Worm (Caenorhabditis elegans): ENCODE measurements around the gene C36C9.11.
"Not testable (repeated sequence)": the region's sequence is repeated elsewhere in the genome, so short reads cannot be mapped to it uniquely, and the experiment has no call there.

C36C9.11 gene

ce11 chrX:1687079-1687478, at the start of gene C36C9.11:
TSS of gene C36C9.11 (plus strand) at chrX:1687379.
- not testable (repeated sequence) for TF ChIP-seq T22C8.4 (GFP tag; IDR thresholded peaks at IDR 0.05); ztf-29 (GFP tag; IDR thresholded peaks at IDR 0.05); ref-1 (GFP tag; conservative IDR thresholded peaks at IDR 0.05)

- TF ChIP-seq ztf-23 (GFP tag; IDR thresholded peaks at IDR 0.05) (no peak), klf-2 (GFP tag; conservative IDR thresholded peaks at IDR 0.05) (no peak), flt-1 (GFP tag; IDR thresholded peaks at IDR 0.05) (no peak), tab-1 (GFP tag; IDR thresholded peaks at IDR 0.05) (no peak), ref-1 (GFP tag; conservative IDR thresholded peaks at IDR 0.05) (no peak), T22C8.4 (GFP tag; IDR thresholded peaks at IDR 0.05) (no peak), cog-1 (tag; optimal IDR thresholded peaks at IDR 0.05) (no peak), med-1 (GFP tag; optimal IDR thresholded peaks at IDR 0.05; ENCODE audit: insufficient read depth) (no peak), ztf-29 (GFP tag; IDR thresholded peaks at IDR 0.05) (no peak)
These were observed 43.6 kb upstream of the C36C9.11 start for ce11 chrX:1643442-1644096.

DNA sequence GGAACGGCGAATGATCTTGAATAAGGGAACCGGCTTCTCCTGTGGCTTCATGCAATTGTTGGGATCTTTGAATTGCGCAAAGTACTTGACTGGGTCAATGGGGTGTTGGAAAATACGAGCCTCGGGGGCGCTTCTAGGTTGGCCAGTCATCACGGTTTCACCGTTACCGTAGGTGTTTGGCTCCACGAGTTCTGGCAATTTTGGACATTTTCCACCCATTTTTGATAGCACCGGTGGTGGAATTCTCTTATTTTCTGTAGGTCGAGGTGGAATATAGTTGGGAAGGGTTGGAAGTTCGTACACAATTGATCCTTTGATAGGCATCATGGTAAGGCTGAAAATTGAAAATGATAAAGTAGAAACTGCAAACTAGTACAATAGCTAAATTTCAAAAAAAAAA, 35.5 kb upstream of the C36C9.11 start, which contains the start of gene ZK380.4:
ZK380.4 (minus strand) TSS at position 327 of the 400 bp plus-strand sequence.
- TF ChIP-seq tab-1 (GFP tag; IDR thresholded peaks at IDR 0.05), result no peak
- no peak for TF ChIP-seq ztf-29 (GFP tag; IDR thresholded peaks at IDR 0.05)
- TF ChIP-seq cog-1 (tag; optimal IDR thresholded peaks at IDR 0.05), result no peak
- TF ChIP-seq klf-2 (GFP tag; conservative IDR thresholded peaks at IDR 0.05), result no peak
- TF ChIP-seq flt-1 (GFP tag; IDR thresholded peaks at IDR 0.05), result no peak
- no peak for TF ChIP-seq ztf-23 (GFP tag; IDR thresholded peaks at IDR 0.05)
- no peak for TF ChIP-seq ref-1 (GFP tag; conservative IDR thresholded peaks at IDR 0.05)
- no peak for TF ChIP-seq T22C8.4 (GFP tag; IDR thresholded peaks at IDR 0.05)

- TF ChIP-seq ref-1 (GFP tag; conservative IDR thresholded peaks at IDR 0.05) (no peak), ztf-23 (GFP tag; IDR thresholded peaks at IDR 0.05) (0 out of 2 replicates have a peak, but pooled peaks have one; percentile 53), cog-1 (tag; optimal IDR thresholded peaks at IDR 0.05) (no peak), ztf-29 (GFP tag; IDR thresholded peaks at IDR 0.05) (0 out of 2 replicates have a peak, but pooled peaks have one; percentile 26), klf-2 (GFP tag; conservative IDR thresholded peaks at IDR 0.05) (no peak), tab-1 (GFP tag; IDR thresholded peaks at IDR 0.05) (no peak), med-1 (GFP tag; optimal IDR thresholded peaks at IDR 0.05; ENCODE audit: insufficient read depth) (no peak), flt-1 (GFP tag; IDR thresholded peaks at IDR 0.05) (no peak), T22C8.4 (GFP tag; IDR thresholded peaks at IDR 0.05) (no peak)
These were observed 33.0 kb upstream of the C36C9.11 start, which contains the start of gene ZK380.6 for ce11 chrX:1654146-1654545. TSS of gene ZK380.6 (plus strand) at chrX:1654446.

DNA sequence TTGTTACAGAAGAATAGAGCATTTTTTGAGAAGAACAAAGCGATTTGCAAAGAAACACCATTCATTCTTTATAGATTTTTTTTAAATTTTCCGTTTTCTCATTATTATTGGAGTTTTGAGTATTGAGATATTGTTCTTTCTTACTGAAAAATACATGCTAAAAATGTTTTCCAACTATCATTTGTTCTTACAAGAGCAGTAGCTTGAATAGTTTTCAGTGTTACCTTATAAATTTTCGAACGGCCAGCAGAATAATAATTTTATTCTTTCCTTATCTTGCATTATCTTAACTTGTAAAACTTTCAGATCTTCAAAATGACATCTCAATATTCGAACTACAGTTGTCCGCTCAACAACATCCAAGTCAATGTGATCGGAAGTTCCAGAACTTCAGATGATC, 32.0 kb upstream of the C36C9.11 start, which contains the start of gene tbx-32:
tbx-32 (plus strand) TSS at position 301 of the 400 bp plus-strand sequence.
- no peak for TF ChIP-seq flt-1 (GFP tag; IDR thresholded peaks at IDR 0.05)
- no peak for TF ChIP-seq ztf-29 (GFP tag; IDR thresholded peaks at IDR 0.05)
- no peak for TF ChIP-seq med-1 (GFP tag; optimal IDR thresholded peaks at IDR 0.05; ENCODE audit: insufficient read depth)
- no peak for TF ChIP-seq T22C8.4 (GFP tag; IDR thresholded peaks at IDR 0.05)
- no peak for TF ChIP-seq ztf-23 (GFP tag; IDR thresholded peaks at IDR 0.05)
- TF ChIP-seq cog-1 (tag; optimal IDR thresholded peaks at IDR 0.05), result no peak
- TF ChIP-seq ref-1 (GFP tag; conservative IDR thresholded peaks at IDR 0.05), result no peak

ce11 chrX:1664925-1665324, 22.3 kb upstream of the C36C9.11 start, which contains the start of gene R09H3.2:
TSS of gene R09H3.2 (minus strand) at chrX:1665025.
- no peak for TF ChIP-seq cog-1 (tag; optimal IDR thresholded peaks at IDR 0.05)

DNA sequence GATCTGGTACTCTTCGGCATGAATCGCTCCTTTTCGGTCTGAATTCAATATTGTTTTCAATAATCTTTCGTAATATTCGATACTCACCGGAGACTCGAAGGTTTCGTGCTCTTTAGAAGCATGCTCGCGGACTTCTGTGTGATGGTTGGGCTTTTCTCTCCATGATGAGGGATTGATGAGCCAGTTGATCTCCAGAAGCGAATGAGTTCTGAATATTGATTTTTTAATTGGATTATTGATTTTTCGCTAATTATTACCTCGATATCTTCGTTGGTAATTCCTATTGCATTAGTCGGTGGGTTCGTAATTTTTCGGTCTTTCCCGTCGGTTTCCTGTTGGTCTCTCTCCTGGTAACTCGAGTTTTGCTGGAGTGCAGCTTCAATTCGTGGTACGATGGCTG, 20.1 kb upstream of the C36C9.11 start:
- TF ChIP-seq tab-1 (GFP tag; IDR thresholded peaks at IDR 0.05), result no peak
- TF ChIP-seq cog-1 (tag; optimal IDR thresholded peaks at IDR 0.05), result no peak
- no peak for TF ChIP-seq ztf-23 (GFP tag; IDR thresholded peaks at IDR 0.05)
- TF ChIP-seq ref-1 (GFP tag; conservative IDR thresholded peaks at IDR 0.05), result no peak
- TF ChIP-seq klf-2 (GFP tag; conservative IDR thresholded peaks at IDR 0.05), result no peak
- no peak for TF ChIP-seq med-1 (GFP tag; optimal IDR thresholded peaks at IDR 0.05; ENCODE audit: insufficient read depth)
- no peak for TF ChIP-seq T22C8.4 (GFP tag; IDR thresholded peaks at IDR 0.05)
- TF ChIP-seq ztf-29 (GFP tag; IDR thresholded peaks at IDR 0.05), result no peak
- no peak for TF ChIP-seq flt-1 (GFP tag; IDR thresholded peaks at IDR 0.05)

ce11 chrX:1668748-1669147, 18.4 kb upstream of the C36C9.11 start, which contains the start of gene R09H3.3:
TSS of gene R09H3.3 (minus strand) at chrX:1668848.
- TF ChIP-seq ztf-23 (GFP tag; IDR thresholded peaks at IDR 0.05) (no peak), ref-1 (GFP tag; conservative IDR thresholded peaks at IDR 0.05) (no peak), med-1 (GFP tag; optimal IDR thresholded peaks at IDR 0.05; ENCODE audit: insufficient read depth) (no peak), T22C8.4 (GFP tag; IDR thresholded peaks at IDR 0.05) (no peak), klf-2 (GFP tag; conservative IDR thresholded peaks at IDR 0.05) (no peak), cog-1 (tag; optimal IDR thresholded peaks at IDR 0.05) (no peak), tab-1 (GFP tag; IDR thresholded peaks at IDR 0.05) (no peak), flt-1 (GFP tag; IDR thresholded peaks at IDR 0.05) (no peak), ztf-29 (GFP tag; IDR thresholded peaks at IDR 0.05) (no peak)

- TF ChIP-seq klf-2 (GFP tag; conservative IDR thresholded peaks at IDR 0.05) (no peak), ztf-29 (GFP tag; IDR thresholded peaks at IDR 0.05) (no peak), med-1 (GFP tag; optimal IDR thresholded peaks at IDR 0.05; ENCODE audit: insufficient read depth) (no peak), T22C8.4 (GFP tag; IDR thresholded peaks at IDR 0.05) (no peak), tab-1 (GFP tag; IDR thresholded peaks at IDR 0.05) (no peak), ztf-23 (GFP tag; IDR thresholded peaks at IDR 0.05) (no peak), cog-1 (tag; optimal IDR thresholded peaks at IDR 0.05) (no peak), flt-1 (GFP tag; IDR thresholded peaks at IDR 0.05) (no peak), ref-1 (GFP tag; conservative IDR thresholded peaks at IDR 0.05) (no peak)
These were observed 13.1 kb upstream of the C36C9.11 start, which contains the start of gene tbx-31 for ce11 chrX:1674056-1674455. TSS of gene tbx-31 (minus strand) at chrX:1674156.

DNA sequence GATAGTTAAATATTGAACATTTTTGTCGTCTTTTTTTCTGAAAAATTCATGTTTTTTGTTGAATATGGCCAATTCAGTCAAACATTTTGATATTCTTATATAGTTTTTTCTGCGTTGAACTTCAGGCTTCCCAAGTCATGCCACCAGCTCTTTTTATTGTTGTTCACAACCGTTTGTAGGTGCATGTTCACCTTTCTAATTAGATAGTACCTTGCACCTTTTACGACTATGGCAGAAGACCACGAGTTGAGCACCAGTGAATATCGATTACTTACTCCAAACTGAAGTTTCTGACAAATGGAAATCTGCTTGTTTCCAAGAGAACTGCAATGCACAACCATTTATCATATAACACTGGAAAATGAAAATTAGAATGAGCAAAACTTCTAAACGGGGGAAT, 11.3 kb upstream of the C36C9.11 start:
- TF ChIP-seq med-1 (GFP tag; optimal IDR thresholded peaks at IDR 0.05; ENCODE audit: insufficient read depth) (no peak), ref-1 (GFP tag; conservative IDR thresholded peaks at IDR 0.05) (no peak), ztf-23 (GFP tag; IDR thresholded peaks at IDR 0.05) (no peak), flt-1 (GFP tag; IDR thresholded peaks at IDR 0.05) (no peak), T22C8.4 (GFP tag; IDR thresholded peaks at IDR 0.05) (no peak), klf-2 (GFP tag; conservative IDR thresholded peaks at IDR 0.05) (no peak), ztf-29 (GFP tag; IDR thresholded peaks at IDR 0.05) (no peak), tab-1 (GFP tag; IDR thresholded peaks at IDR 0.05) (no peak), cog-1 (tag; optimal IDR thresholded peaks at IDR 0.05) (no peak)
